Worm (Caenorhabditis elegans): Measurements from ENCODE around the gene akap-1.
A peak's percentile ranks its signal among the peaks of the same experiment; 100 is the strongest.

DNA sequence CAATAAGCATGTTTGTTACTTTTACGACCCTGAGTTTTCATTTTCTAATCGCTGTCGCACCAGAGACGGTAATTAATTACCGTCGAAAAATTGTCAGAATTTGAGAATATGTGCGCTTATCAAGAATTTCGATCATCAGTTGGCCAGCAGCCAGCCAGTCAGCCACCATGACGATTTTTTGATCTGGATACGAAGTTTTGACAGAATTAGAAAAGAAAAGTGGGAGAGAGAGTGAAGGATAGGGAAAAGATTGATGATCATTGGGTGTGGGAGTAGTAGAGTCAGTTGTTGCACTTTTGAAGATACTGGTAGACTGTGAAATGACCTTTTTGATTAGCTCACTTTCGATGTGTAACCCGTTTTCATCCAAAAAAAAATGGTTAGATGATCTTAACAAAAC is 11.2 kb downstream of the akap-1 start:
- no peak for TF ChIP-seq vab-15 (tag; optimal IDR thresholded peaks at IDR 0.05)
- TF ChIP-seq ama-1 (optimal IDR thresholded peaks at IDR 0.05) = no peak
- no peak for TF ChIP-seq unc-130 (tag; optimal IDR thresholded peaks at IDR 0.05)
- no peak for TF ChIP-seq ceh-90 (tag; optimal IDR thresholded peaks at IDR 0.05)
- peak; percentile 65 for TF ChIP-seq mep-1 (tag; optimal IDR thresholded peaks at IDR 0.05)
- TF ChIP-seq lin-13 (GFP tag; optimal IDR thresholded peaks at IDR 0.05) = no peak
- no peak for TF ChIP-seq egl-27 (tag; optimal IDR thresholded peaks at IDR 0.05)
